Worm (Caenorhabditis elegans) whole organism, L3 larva: ENCODE measurements around the gene tasp-1.
A peak's percentile ranks its signal among the peaks of the same experiment; 100 is the strongest.

Source experiments
- R02D3.7 ChIP-seq: fragments of 150-350 bp; optimal IDR thresholded peaks from 2 replicates; lab custom pipeline; 2014; ENCODE audit warnings: missing biosample characterization, missing genetic modification characterization
- ama-1 ChIP-seq: fragments of 150-350 bp; optimal IDR thresholded peaks from 2 replicates; lab custom pipeline; 2018
- ceh-16 ChIP-seq: sonication (generic microtip); optimal IDR thresholded peaks from 2 replicates; lab custom pipeline; 2017; ENCODE audit warnings: missing biosample characterization, missing genetic modification characterization
- ceh-28 ChIP-seq: fragments of 150-350 bp; optimal IDR thresholded peaks from 2 replicates; lab custom pipeline; 2014; ENCODE audit warnings: missing biosample characterization, missing genetic modification reagents, missing genetic modification characterization
- ceh-82 ChIP-seq: fragments of 150-350 bp; optimal IDR thresholded peaks from 2 replicates; lab custom pipeline; 2014; ENCODE audit warnings: missing biosample characterization, missing genetic modification characterization
- ceh-9 ChIP-seq: sonication (generic microtip); optimal IDR thresholded peaks from 2 replicates; lab custom pipeline; 2018; ENCODE audit warnings: missing biosample characterization, missing genetic modification characterization
- daf-12 ChIP-seq: fragments of 150-350 bp; optimal IDR thresholded peaks from 2 replicates; lab custom pipeline; 2014; ENCODE audit warnings: missing biosample characterization, missing genetic modification reagents, missing genetic modification characterization
- egl-5 ChIP-seq: fragments of 150-350 bp; optimal IDR thresholded peaks from 2 replicates; lab custom pipeline; 2017; ENCODE audit warnings: missing biosample characterization, missing genetic modification reagents, missing genetic modification characterization, inconsistent platforms
- elt-1 ChIP-seq: fragments of 150-350 bp; optimal IDR thresholded peaks from 2 replicates; lab custom pipeline; 2014; ENCODE audit warnings: missing biosample characterization, missing genetic modification characterization
- elt-2 ChIP-seq: sonication (generic microtip); optimal IDR thresholded peaks from 2 replicates; lab custom pipeline; 2016; ENCODE audit warnings: missing genetic modification reagents, mild to moderate bottlenecking, missing genetic modification characterization, missing compliant biosample characterization
- elt-3 ChIP-seq, 3 experiments: fragments of 150-350 bp in 1 of 3; sonication (generic microtip) in 2 of 3; optimal IDR thresholded peaks; 2 replicates in 2 of 3; 4 replicates in 1 of 3; lab custom pipeline; 2014 to 2017; ENCODE audit warnings: missing biosample characterization in 3 of 3, missing genetic modification characterization in 3 of 3
- fkh-10 ChIP-seq: sonication (generic microtip); optimal IDR thresholded peaks from 2 replicates; lab custom pipeline; 2017; ENCODE audit warnings: missing biosample characterization, missing genetic modification reagents, missing genetic modification characterization
- fkh-2 ChIP-seq: fragments of 150-350 bp; optimal IDR thresholded peaks from 2 replicates; lab custom pipeline; 2014; ENCODE audit warnings: missing biosample characterization, missing genetic modification reagents, missing genetic modification characterization
- fos-1 ChIP-seq: fragments of 150-350 bp; optimal IDR thresholded peaks from 2 replicates; lab custom pipeline; 2014; ENCODE audit warnings: missing biosample characterization, missing genetic modification characterization
- hmg-11 ChIP-seq: sonication (generic microtip); optimal IDR thresholded peaks from 2 replicates; lab custom pipeline; 2016; ENCODE audit warnings: missing genetic modification characterization, missing compliant biosample characterization
- lin-39 ChIP-seq: fragments of 150-350 bp; optimal IDR thresholded peaks from 2 replicates; lab custom pipeline; 2018; ENCODE audit warnings: missing biosample characterization, missing genetic modification reagents, missing genetic modification characterization
- lsy-12 ChIP-seq: sonication (generic microtip); optimal IDR thresholded peaks from 2 replicates; lab custom pipeline; 2016; ENCODE audit warnings: mild to moderate bottlenecking, missing genetic modification characterization, missing compliant biosample characterization
- mdl-1 ChIP-seq: fragments of 150-350 bp; optimal IDR thresholded peaks from 2 replicates; lab custom pipeline; 2014; ENCODE audit warnings: missing biosample characterization, missing genetic modification characterization
- mml-1 ChIP-seq: fragments of 150-350 bp; sonication (generic microtip); optimal IDR thresholded peaks from 3 replicates; lab custom pipeline; 2014; ENCODE audit warnings: missing biosample characterization, missing genetic modification characterization
- nfya-1 ChIP-seq: sonication (generic microtip); optimal IDR thresholded peaks from 2 replicates; lab custom pipeline; 2017; ENCODE audit warnings: missing genetic modification characterization, mild to moderate bottlenecking, missing compliant biosample characterization, antibody characterized with exemption, moderate library complexity; ENCODE audit not compliant: insufficient read depth
- nhr-12 ChIP-seq: fragments of 150-350 bp; optimal IDR thresholded peaks from 2 replicates; lab custom pipeline; 2014; ENCODE audit warnings: missing biosample characterization, missing genetic modification characterization
- nhr-23 ChIP-seq: fragments of 150-350 bp; optimal IDR thresholded peaks from 2 replicates; lab custom pipeline; 2014; ENCODE audit warnings: missing biosample characterization, missing genetic modification reagents, missing genetic modification characterization
- nhr-25 ChIP-seq: sonication (generic microtip); optimal IDR thresholded peaks from 2 replicates; lab custom pipeline; 2017; ENCODE audit warnings: missing biosample characterization, missing genetic modification characterization
- nhr-28 ChIP-seq: fragments of 150-350 bp; optimal IDR thresholded peaks from 2 replicates; lab custom pipeline; 2014; ENCODE audit warnings: missing biosample characterization, missing genetic modification characterization
- nhr-43 ChIP-seq: sonication (generic microtip); optimal IDR thresholded peaks from 2 replicates; lab custom pipeline; 2016; ENCODE audit warnings: mild to moderate bottlenecking, missing genetic modification characterization, missing compliant biosample characterization; ENCODE audit not compliant: poor library complexity, severe bottlenecking
- nhr-67 ChIP-seq: fragments of 150-350 bp; optimal IDR thresholded peaks from 2 replicates; lab custom pipeline; 2014; ENCODE audit warnings: missing biosample characterization, missing genetic modification characterization
- nhr-76 ChIP-seq: fragments of 150-350 bp; sonication (generic microtip); optimal IDR thresholded peaks from 5 replicates; lab custom pipeline; 2014; ENCODE audit warnings: missing biosample characterization, missing genetic modification characterization
- pha-4 ChIP-seq: fragments of 150-350 bp; optimal IDR thresholded peaks from 2 replicates; lab custom pipeline; 2014; ENCODE audit warnings: missing biosample characterization, missing genetic modification reagents, missing genetic modification characterization
- pqm-1 ChIP-seq: fragments of 150-350 bp; optimal IDR thresholded peaks from 2 replicates; lab custom pipeline; 2017; ENCODE audit warnings: missing biosample characterization, missing genetic modification characterization, inconsistent platforms
- skn-1 ChIP-seq: fragments of 150-350 bp; optimal IDR thresholded peaks from 2 replicates; lab custom pipeline; 2014; ENCODE audit warnings: missing biosample characterization, missing genetic modification characterization
- snpc-4 ChIP-seq: fragments of 150-350 bp; optimal IDR thresholded peaks from 2 replicates; lab custom pipeline; 2014; ENCODE audit warnings: missing biosample characterization, missing genetic modification characterization
- unc-62 ChIP-seq: fragments of 150-350 bp; sonication (generic microtip); optimal IDR thresholded peaks from 4 replicates; lab custom pipeline; 2014; ENCODE audit warnings: missing biosample characterization, missing genetic modification reagents, missing genetic modification characterization
- ztf-11 ChIP-seq: fragments of 150-350 bp; optimal IDR thresholded peaks from 2 replicates; lab custom pipeline; 2014; ENCODE audit warnings: missing biosample characterization, missing genetic modification characterization
- ztf-4 ChIP-seq: fragments of 150-350 bp; optimal IDR thresholded peaks from 2 replicates; lab custom pipeline; 2014; ENCODE audit warnings: missing biosample characterization, missing genetic modification characterization

Gene tasp-1

ce11 chrIII:10721056-10721455, 38.1 kb upstream of the tasp-1 start:
- no peak for TF ChIP-seq nhr-12 (tag; lab: Kevin White, UChicago)
- no peak for TF ChIP-seq elt-2 (tag; lab: Kevin White, UChicago)
- TF ChIP-seq fkh-10 (GFP tag; lab: Kevin White, UChicago) = no peak
- no peak for TF ChIP-seq nhr-67 (tag; lab: Kevin White, UChicago)
- no peak for TF ChIP-seq elt-1 (tag; lab: Kevin White, UChicago)
- no peak for TF ChIP-seq mdl-1 (tag; lab: Kevin White, UChicago)
- TF ChIP-seq ceh-28 (tag; lab: Kevin White, UChicago) = no peak
- TF ChIP-seq lin-39 (tag; lab: Kevin White, UChicago) = no peak
- no peak for TF ChIP-seq pqm-1 (tag; lab: Kevin White, UChicago)
- TF ChIP-seq ztf-4 (tag; lab: Kevin White, UChicago) = no peak
- TF ChIP-seq nhr-76 = no peak
- no peak for TF ChIP-seq fkh-2 (tag; lab: Kevin White, UChicago)

- TF ChIP-seq nhr-12 (tag; lab: Kevin White, UChicago) = no peak
- TF ChIP-seq nhr-67 (tag; lab: Kevin White, UChicago) = no peak
- TF ChIP-seq ztf-11 (tag; lab: Kevin White, UChicago) = no peak
- peak; percentile 21 for TF ChIP-seq pha-4 (tag; lab: Kevin White, UChicago)
- no peak for TF ChIP-seq nhr-28
- TF ChIP-seq fos-1 = no peak
Measured at ce11 chrIII:10730510-10730909, 28.6 kb upstream of the tasp-1 start, which contains the start of gene tat-3. TSS of gene tat-3 (minus strand) at chrIII:10730705.

- TF ChIP-seq mdl-1 (tag; lab: Kevin White, UChicago) (no peak), skn-1 (tag; lab: Kevin White, UChicago) (no peak), ceh-28 (tag; lab: Kevin White, UChicago) (no peak), elt-3 (tag; optimal IDR thresholded peaks at IDR 0.05; lab: Kevin White, UChicago) (no peak), mml-1 (tag; lab: Kevin White, UChicago) (no peak), unc-62 (GFP tag; lab: Kevin White, UChicago) (no peak), egl-5 (tag; lab: Kevin White, UChicago) (no peak)
Measured at ce11 chrIII:10733300-10733699, 25.8 kb upstream of the tasp-1 start.

ce11 chrIII:10734511-10735233, 24.4 kb upstream of the tasp-1 start:
- TF ChIP-seq ztf-11 (tag; lab: Kevin White, UChicago) = no peak
- no peak for TF ChIP-seq skn-1 (tag; lab: Kevin White, UChicago)
- TF ChIP-seq nfya-1 (tag; lab: Kevin White, UChicago) = peak; percentile 89
- no peak for TF ChIP-seq ceh-82 (tag; lab: Kevin White, UChicago)
- TF ChIP-seq nhr-67 (tag; lab: Kevin White, UChicago) = no peak
- TF ChIP-seq egl-5 (tag; lab: Kevin White, UChicago) = no peak
- TF ChIP-seq ceh-9 (tag; lab: Kevin White, UChicago) = no peak
- TF ChIP-seq fkh-2 (tag; lab: Kevin White, UChicago) = no peak
- peak; percentile 94 for TF ChIP-seq pha-4 (tag; lab: Kevin White, UChicago)
- TF ChIP-seq nhr-28 = no peak
- no peak for TF ChIP-seq ceh-16 (tag; lab: Kevin White, UChicago)

ce11 chrIII:10736322-10736985, 22.7 kb upstream of the tasp-1 start:
- TF ChIP-seq ama-1 = peak; percentile 8
- TF ChIP-seq R02D3.7 (tag; lab: Kevin White, UChicago) = no peak
- no peak for TF ChIP-seq daf-12 (tag; lab: Kevin White, UChicago)
- no peak for TF ChIP-seq lsy-12 (tag; lab: Kevin White, UChicago)
- TF ChIP-seq snpc-4 = no peak
- no peak for TF ChIP-seq ceh-82 (tag; lab: Kevin White, UChicago)
- TF ChIP-seq ceh-28 (tag; lab: Kevin White, UChicago) = no peak
- peak; percentile 30 for TF ChIP-seq nhr-43 (tag; lab: Kevin White, UChicago)
- peak; percentile 23 for TF ChIP-seq hmg-11 (tag; lab: Kevin White, UChicago)
- peak; percentile 45 for TF ChIP-seq nhr-25 (tag; lab: Kevin White, UChicago)
- peak; percentile 67 for TF ChIP-seq nhr-23 (tag; lab: Kevin White, UChicago)
- TF ChIP-seq, all 47 proteins: peak for 5
